Worm (Caenorhabditis elegans): ENCODE data around the gene srd-7.
A peak's percentile ranks its signal among the peaks of the same experiment; 100 is the strongest.

Gene srd-7

ce11 chrIV:10799354-10799753, 12.7 kb upstream of the srd-7 start, which contains the start of gene zipt-2.1:
zipt-2.1 (plus strand) TSS chrIV:10799654.
- no peak for TF ChIP-seq mef-2 (tag; optimal IDR thresholded peaks at IDR 0.05)
- no peak for TF ChIP-seq nhr-77 (tag; optimal IDR thresholded peaks at IDR 0.05)
- TF ChIP-seq nhr-47 (tag; optimal IDR thresholded peaks at IDR 0.05): no peak
- TF ChIP-seq nhr-76 (tag; optimal IDR thresholded peaks at IDR 0.05): no peak
- TF ChIP-seq unc-130 (tag; optimal IDR thresholded peaks at IDR 0.05): no peak
- no peak for TF ChIP-seq isw-1 (GFP tag; IDR thresholded peaks at IDR 0.05)
- no peak for TF ChIP-seq hlh-17 (GFP tag; optimal IDR thresholded peaks at IDR 0.05; ENCODE audit: borderline replicate concordance)

ce11 chrIV:10798604-10799003, 12.0 kb upstream of the srd-7 start:
- no peak for TF ChIP-seq efl-1 (optimal IDR thresholded peaks at IDR 0.05)
- peak in 1 of 2 experiments; percentile 78 for TF ChIP-seq efl-1 (GFP tag; optimal IDR thresholded peaks at IDR 0.05 in 1 of 2)
- TF ChIP-seq lin-14 (GFP tag; optimal IDR thresholded peaks at IDR 0.05): no peak

DNA sequence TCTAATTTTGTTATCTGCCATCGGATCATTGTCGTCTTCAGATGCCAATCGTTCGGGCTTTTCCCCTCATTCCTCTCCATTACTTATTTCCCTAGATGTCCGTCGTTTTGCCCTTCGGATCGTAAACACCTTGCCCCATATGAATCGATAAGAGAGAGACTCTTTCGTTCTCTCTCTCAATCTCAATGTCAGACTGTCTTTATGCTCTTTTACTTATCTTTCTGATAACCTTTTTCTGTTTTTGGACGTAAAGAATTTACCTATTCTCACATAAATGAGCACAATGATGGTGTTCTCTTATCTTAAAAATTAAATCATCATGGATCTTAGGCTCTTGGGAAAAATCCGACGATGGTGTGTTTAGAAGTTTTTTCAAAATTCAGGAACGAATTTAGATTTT, 10.1 kb upstream of the srd-7 start:
- no peak for TF ChIP-seq unc-62 (GFP tag; optimal IDR thresholded peaks at IDR 0.05)
- no peak for TF ChIP-seq grh-1 (GFP tag; IDR thresholded peaks at IDR 0.05)
- no peak for TF ChIP-seq lin-14 (GFP tag; optimal IDR thresholded peaks at IDR 0.05)
- TF ChIP-seq elt-2 (tag; optimal IDR thresholded peaks at IDR 0.05): peak; percentile 64
- TF ChIP-seq nhr-77 (tag; optimal IDR thresholded peaks at IDR 0.05): no peak
- no peak for TF ChIP-seq unc-86 (tag; optimal IDR thresholded peaks at IDR 0.05)
- TF ChIP-seq efl-3 (GFP tag; optimal IDR thresholded peaks at IDR 0.05): no peak

DNA sequence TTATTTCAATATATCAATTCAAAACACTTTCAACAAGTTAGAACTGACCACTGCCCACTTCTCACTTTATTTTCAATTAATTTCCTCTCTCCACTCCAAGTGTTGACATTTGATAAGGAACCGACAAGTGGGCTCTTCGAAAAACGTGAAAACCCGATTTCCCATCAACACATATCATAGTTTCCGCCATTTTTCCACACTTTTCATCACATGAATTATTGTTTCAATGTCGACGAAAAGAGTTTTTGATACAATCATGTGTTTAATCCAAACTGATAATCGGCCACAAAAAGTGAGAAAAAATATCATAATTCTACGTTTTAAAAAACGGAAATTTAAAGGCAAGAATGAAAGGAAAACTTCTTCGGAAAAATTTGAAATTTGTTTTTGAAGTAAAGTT, 9.0 kb upstream of the srd-7 start:
- TF ChIP-seq ztf-4 (tag; optimal IDR thresholded peaks at IDR 0.05) (no peak), nhr-90 (tag; optimal IDR thresholded peaks at IDR 0.05; ENCODE audit: poor library complexity) (no peak), snpc-4 (tag; optimal IDR thresholded peaks at IDR 0.05) (no peak), lin-14 (GFP tag; optimal IDR thresholded peaks at IDR 0.05) (peak; percentile 1), lin-35 (GFP tag; optimal IDR thresholded peaks at IDR 0.05) (peak in 1 of 2 experiments; percentile 24), elt-2 (tag; optimal IDR thresholded peaks at IDR 0.05) (peak; percentile 67), lin-39 (tag; optimal IDR thresholded peaks at IDR 0.05) (no peak)

ce11 chrIV:10790353-10790752, 3.7 kb upstream of the srd-7 start, which contains the start of gene pept-2:
pept-2 (plus strand) TSS chrIV:10790653.
- no peak for TF ChIP-seq grh-1 (GFP tag; IDR thresholded peaks at IDR 0.05)
- no peak for TF ChIP-seq nhr-11 (tag; optimal IDR thresholded peaks at IDR 0.05)
- no peak for TF ChIP-seq F16B12.6 (tag; optimal IDR thresholded peaks at IDR 0.05)
- TF ChIP-seq mdl-1 (tag; optimal IDR thresholded peaks at IDR 0.05): no peak
- TF ChIP-seq nhr-90 (tag; optimal IDR thresholded peaks at IDR 0.05; ENCODE audit: poor library complexity): no peak
- TF ChIP-seq blmp-1 (tag; optimal IDR thresholded peaks at IDR 0.05): peak; percentile 24

ce11 chrIV:10784085-10784484, 2.5 kb downstream of the srd-7 start:
- TF ChIP-seq snu-23 (GFP tag; optimal IDR thresholded peaks at IDR 0.05) (peak; percentile 34), nhr-85 (tag) (peak; percentile 90), mep-1 (tag; optimal IDR thresholded peaks at IDR 0.05) (no peak), ceh-82 (tag; optimal IDR thresholded peaks at IDR 0.05) (no peak), aly-2 (tag; optimal IDR thresholded peaks at IDR 0.05) (no peak), nhr-90 (tag; optimal IDR thresholded peaks at IDR 0.05; ENCODE audit: poor library complexity) (peak; percentile 43), ama-1 (optimal IDR thresholded peaks at IDR 0.05) (no peak), lin-35 (GFP tag; optimal IDR thresholded peaks at IDR 0.05) (peak in 1 of 2 experiments; percentile 25), tbx-2 (tag; optimal IDR thresholded peaks at IDR 0.05) (peak; percentile 24), skn-1 (tag; optimal IDR thresholded peaks at IDR 0.05) (no peak), nhr-19 (GFP tag; conservative IDR thresholded peaks at IDR 0.05) (peak; percentile 38; the same call in 1 of the 2 replicates), lin-14 (GFP tag; optimal IDR thresholded peaks at IDR 0.05) (peak; percentile 50), lsy-2 (tag; optimal IDR thresholded peaks at IDR 0.05) (peak in 1 of 2 experiments; percentile 23), blmp-1 (tag; optimal IDR thresholded peaks at IDR 0.05) (peak; percentile 72), elt-3 (tag; optimal IDR thresholded peaks at IDR 0.05) (peak in 5 of 6 experiments; percentile 18 to 91 (median 49)), nhr-20 (tag; optimal IDR thresholded peaks at IDR 0.05) (peak; percentile 66), efl-3 (GFP tag; optimal IDR thresholded peaks at IDR 0.05) (no peak), mdl-1 (tag; optimal IDR thresholded peaks at IDR 0.05) (peak in 1 of 2 experiments; percentile 27)

Measured in whole organism, L1 larva.